Worm (Caenorhabditis elegans): ENCODE measurements around the gene R144.12.
A peak's percentile ranks its signal among the peaks of the same experiment; 100 is the strongest.

ce11 chrIII:5018116-5018689 is 11.4 kb upstream of the R144.12 start, which contains the start of gene wip-1:
- TF ChIP-seq him-1 (tag; optimal IDR thresholded peaks at IDR 0.05) (peak; percentile 84), egl-44 (GFP tag; IDR thresholded peaks at IDR 0.05) (peak; percentile 96), K11D2.4 (GFP tag; IDR thresholded peaks at IDR 0.05) (peak; percentile 94), dox-1 (GFP tag; IDR thresholded peaks at IDR 0.05) (peak; percentile 99)
